Worm (Caenorhabditis elegans): ENCODE data around the gene evl-20.

ce11 chrII:8472916-8473315, 28.8 kb downstream of the evl-20 start:
- TF ChIP-seq F44E2.7 (GFP tag; IDR thresholded peaks at IDR 0.05) (no peak), Y5F2A.4 (GFP tag; optimal IDR thresholded peaks at IDR 0.05) (no peak), dpl-1 (GFP tag; optimal IDR thresholded peaks at IDR 0.05) (no peak), nhr-11 (tag; optimal IDR thresholded peaks at IDR 0.05) (no peak), dmd-6 (GFP tag; IDR thresholded peaks at IDR 0.05) (no peak), ztf-11 (tag; optimal IDR thresholded peaks at IDR 0.05) (no peak), unc-62 (GFP tag; optimal IDR thresholded peaks at IDR 0.05 in 1 of 2) (peak in 1 of 2 experiments; percentile 91), unc-62 (tag; optimal IDR thresholded peaks at IDR 0.05) (no peak)

Measured in whole organism, L4 larva.